Fruit fly (Drosophila melanogaster) whole organism, embryonic: ENCODE results near the gene CG17549.

Source experiments
- Atf-2 ChIP-seq: fragments of 200-800 bp; sonication (Bioruptor generic); optimal IDR thresholded peaks from 2 replicates; lab custom pipeline; 2016; ENCODE audit warnings: missing biosample characterization, missing genetic modification characterization
- Awh ChIP-seq: fragments of 200-800 bp; sonication (Bioruptor generic); IDR thresholded peaks from 2 replicates; pipeline ENCODE4, ENCODE4 v1.3.6; 2022; ENCODE audit warnings: missing biosample characterization, missing genetic modification characterization
- Blimp-1 ChIP-seq: fragments of 200-800 bp; sonication (Bioruptor generic); optimal IDR thresholded peaks from 3 replicates; lab custom pipeline; 2018; ENCODE audit warnings: missing biosample characterization, missing genetic modification characterization, mild to moderate bottlenecking, moderate library complexity, missing genetic modification reagents
- CG10147 ChIP-seq: fragments of 200-800 bp; sonication (Bioruptor generic); optimal IDR thresholded peaks from 2 replicates; lab custom pipeline; 2019; ENCODE audit warnings: missing biosample characterization, mild to moderate bottlenecking, missing genetic modification characterization, moderate library complexity
- CG10431 ChIP-seq: fragments of 200-800 bp; sonication (Bioruptor generic); optimal IDR thresholded peaks from 3 replicates; lab custom pipeline; 2018; ENCODE audit warnings: missing biosample characterization, mild to moderate bottlenecking, missing genetic modification characterization
- CG11504 ChIP-seq: fragments of 200-800 bp; sonication (Bioruptor generic); optimal IDR thresholded peaks from 3 replicates; lab custom pipeline; 2019; ENCODE audit warnings: missing biosample characterization, mild to moderate bottlenecking, missing genetic modification characterization, moderate library complexity
- CG11723 ChIP-seq: fragments of 200-800 bp; sonication (Bioruptor generic); optimal IDR thresholded peaks from 2 replicates; lab custom pipeline; 2017; ENCODE audit warnings: missing biosample characterization, mild to moderate bottlenecking, missing genetic modification characterization
- CG12236 ChIP-seq: fragments of 200-800 bp; sonication (Bioruptor generic); optimal IDR thresholded peaks from 2 replicates; lab custom pipeline; 2016; ENCODE audit warnings: missing biosample characterization, missing genetic modification characterization
- CG12744 ChIP-seq: fragments of 200-800 bp; sonication (Bioruptor generic); optimal IDR thresholded peaks from 2 replicates; lab custom pipeline; 2016; ENCODE audit warnings: missing biosample characterization, missing genetic modification characterization
- CG13287 ChIP-seq: fragments of 200-800 bp; sonication (Bioruptor generic); IDR thresholded peaks from 2 replicates; pipeline ENCODE4 v1.3.6; 2022; ENCODE audit warnings: missing biosample characterization, missing genetic modification characterization; ENCODE audit not compliant: partially characterized antibody
- CG13894 ChIP-seq: fragments of 200-800 bp; sonication (Bioruptor generic); optimal IDR thresholded peaks from 3 replicates; lab custom pipeline; 2018; ENCODE audit warnings: missing biosample characterization, mild to moderate bottlenecking, missing genetic modification characterization, moderate library complexity
- CG16779 ChIP-seq: fragments of 200-800 bp; sonication (Bioruptor generic); IDR thresholded peaks from 2 replicates; pipeline ENCODE4 v1.3.6; 2022; ENCODE audit warnings: missing biosample characterization, missing genetic modification characterization
- CG2875 ChIP-seq: fragments of 200-800 bp; sonication (Bioruptor generic); optimal IDR thresholded peaks from 2 replicates; lab custom pipeline; 2017; ENCODE audit warnings: missing biosample characterization, mild to moderate bottlenecking, missing genetic modification characterization, missing genetic modification reagents
- CG30431 ChIP-seq: fragments of 200-800 bp; sonication (Bioruptor generic); optimal IDR thresholded peaks from 2 replicates; lab custom pipeline; 2017; ENCODE audit warnings: missing biosample characterization, missing genetic modification characterization
- CG33557 ChIP-seq: fragments of 200-800 bp; sonication (Bioruptor generic); optimal IDR thresholded peaks from 2 replicates; lab custom pipeline; 2019; ENCODE audit warnings: missing biosample characterization, mild to moderate bottlenecking, missing genetic modification characterization, moderate library complexity
- CG42726 ChIP-seq: fragments of 200-800 bp; sonication (Bioruptor generic); IDR thresholded peaks from 2 replicates; pipeline ENCODE4 v1.3.6; 2022; ENCODE audit warnings: missing biosample characterization, missing genetic modification characterization; ENCODE audit not compliant: partially characterized antibody
- CG5245 ChIP-seq: fragments of 200-800 bp; sonication (Bioruptor generic); optimal IDR thresholded peaks from 3 replicates; lab custom pipeline; 2016; ENCODE audit warnings: missing biosample characterization, missing genetic modification characterization
- CG6689 ChIP-seq: fragments of 200-800 bp; sonication (Bioruptor generic); IDR thresholded peaks from 2 replicates; pipeline ENCODE4 v1.3.6; 2022; ENCODE audit warnings: missing biosample characterization, missing genetic modification characterization
- CG7357 ChIP-seq: fragments of 200-800 bp; sonication (Bioruptor generic); IDR thresholded peaks from 3 replicates; pipeline ENCODE4 v1.3.6; 2022; ENCODE audit warnings: missing biosample characterization, missing genetic modification characterization
- CG7745 ChIP-seq: fragments of 200-800 bp; sonication (Bioruptor generic); optimal IDR thresholded peaks from 2 replicates; lab custom pipeline; 2018; ENCODE audit warnings: missing biosample characterization, mild to moderate bottlenecking, missing genetic modification characterization, moderate library complexity
- CG8089 ChIP-seq: fragments of 200-800 bp; sonication (Bioruptor generic); optimal IDR thresholded peaks from 3 replicates; lab custom pipeline; 2016; ENCODE audit warnings: missing biosample characterization, missing genetic modification characterization
- CG8290 ChIP-seq, 3 experiments: fragments of 200-800 bp; sonication (Bioruptor generic); optimal IDR thresholded peaks; 2 replicates each; lab custom pipeline; 2016 to 2019; ENCODE audit warnings: missing biosample characterization in 3 of 3, missing genetic modification characterization in 3 of 3, mild to moderate bottlenecking in 2 of 3, moderate library complexity in 1 of 3
- CHES-1-like ChIP-seq: fragments of 200-800 bp; sonication (Bioruptor generic); optimal IDR thresholded peaks from 2 replicates; lab custom pipeline; 2016; ENCODE audit warnings: missing biosample characterization, missing genetic modification characterization
- Chrac-16 ChIP-seq: fragments of 200-800 bp; sonication (Bioruptor generic); optimal IDR thresholded peaks from 3 replicates; lab custom pipeline; 2016; ENCODE audit warnings: missing biosample characterization, missing genetic modification characterization
- CkIIα-i1 ChIP-seq: fragments of 200-800 bp; sonication (Bioruptor generic); IDR thresholded peaks from 2 replicates; pipeline ENCODE4 v1.3.6; 2022; ENCODE audit warnings: missing biosample characterization, missing genetic modification characterization
- Dref ChIP-seq: fragments of 200-800 bp; sonication (Bioruptor generic); IDR thresholded peaks from 2 replicates; pipeline ENCODE4 v1.3.6; 2022; ENCODE audit warnings: missing biosample characterization, missing genetic modification characterization
- Eip74EF ChIP-seq, 2 experiments: fragments of 200-800 bp in 1 of 2; fragments of >200 bp in 1 of 2; sonication (Bioruptor generic) in 1 of 2; optimal IDR thresholded peaks; 2 replicates each; lab custom pipeline; 2017 to 2019; ENCODE audit warnings: missing biosample characterization in 2 of 2, missing genetic modification characterization in 2 of 2, mild to moderate bottlenecking in 1 of 2, moderate library complexity in 1 of 2
- Gsc ChIP-seq: fragments of 200-800 bp; sonication (Bioruptor generic); IDR thresholded peaks from 2 replicates; pipeline ENCODE4 v1.3.6; 2022; ENCODE audit warnings: missing biosample characterization, missing genetic modification characterization
- Hr39 ChIP-seq: fragments of >200 bp; optimal IDR thresholded peaks from 2 replicates; lab custom pipeline; 2017
- Lim3 ChIP-seq: fragments of 200-800 bp; sonication (Bioruptor generic); IDR thresholded peaks from 2 replicates; pipeline ENCODE4 v1.3.6; 2022; ENCODE audit warnings: missing biosample characterization, missing genetic modification characterization
- Mad ChIP-seq: fragments of 200-800 bp; sonication (Bioruptor generic); optimal IDR thresholded peaks from 2 replicates; lab custom pipeline; 2016; ENCODE audit warnings: missing biosample characterization, missing genetic modification characterization
- NFAT ChIP-seq: fragments of 200-800 bp; sonication (Bioruptor generic); IDR thresholded peaks from 2 replicates; pipeline ENCODE4 v1.3.6; 2022; ENCODE audit warnings: missing biosample characterization, missing genetic modification characterization
- Opbp ChIP-seq: fragments of 200-800 bp; sonication (Bioruptor generic); IDR thresholded peaks from 3 replicates; pipeline ENCODE4 v1.3.6; 2022; ENCODE audit warnings: missing biosample characterization, missing genetic modification characterization; ENCODE audit not compliant: partially characterized antibody
- Scr ChIP-seq: fragments of 200-800 bp; sonication (Bioruptor generic); IDR thresholded peaks from 2 replicates; pipeline ENCODE4 v1.3.6; 2022; ENCODE audit warnings: missing biosample characterization, missing genetic modification characterization; ENCODE audit not compliant: partially characterized antibody
- Tbp ChIP-seq: fragments of >200 bp; optimal IDR thresholded peaks from 2 replicates; lab custom pipeline; 2018; ENCODE audit warnings: missing biosample characterization, missing genetic modification characterization
- ase ChIP-seq: fragments of 200-800 bp; sonication (Bioruptor generic); IDR thresholded peaks from 3 replicates; pipeline ENCODE4 v1.3.6; 2022; ENCODE audit warnings: missing biosample characterization, missing genetic modification characterization
- bsh ChIP-seq, 2 experiments: fragments of 200-800 bp; sonication (Bioruptor generic); optimal IDR thresholded peaks; 2 replicates each; lab custom pipeline; 2017 to 2018; ENCODE audit warnings: mild to moderate bottlenecking in 2 of 2, missing biosample characterization in 2 of 2, missing genetic modification characterization in 2 of 2, moderate library complexity in 1 of 2
- chn ChIP-seq: fragments of 200-800 bp; sonication (Bioruptor generic); optimal IDR thresholded peaks from 2 replicates; lab custom pipeline; 2016; ENCODE audit warnings: missing biosample characterization, missing genetic modification characterization
- fd102C ChIP-seq: fragments of 200-800 bp; sonication (Bioruptor generic); optimal IDR thresholded peaks from 2 replicates; lab custom pipeline; 2018; ENCODE audit warnings: missing biosample characterization, mild to moderate bottlenecking, missing genetic modification characterization, moderate library complexity
- ftz-f1 ChIP-seq: fragments of 200-800 bp; sonication (Bioruptor generic); optimal IDR thresholded peaks from 2 replicates; lab custom pipeline; 2016; ENCODE audit warnings: missing biosample characterization, missing genetic modification characterization
- ind ChIP-seq: fragments of 200-800 bp; sonication (Bioruptor generic); optimal IDR thresholded peaks from 3 replicates; lab custom pipeline; 2016; ENCODE audit warnings: missing biosample characterization, missing genetic modification characterization
- insv ChIP-seq, 2 experiments: fragments of 200-800 bp; sonication (Bioruptor generic); optimal IDR thresholded peaks; 3 replicates each; lab custom pipeline; 2016 to 2018; ENCODE audit warnings: missing biosample characterization in 2 of 2, missing genetic modification characterization in 2 of 2
- pita ChIP-seq: fragments of 200-800 bp; sonication (Bioruptor generic); optimal IDR thresholded peaks from 2 replicates; lab custom pipeline; 2017; ENCODE audit warnings: missing biosample characterization, mild to moderate bottlenecking, missing genetic modification characterization
- ro ChIP-seq: fragments of 200-800 bp; sonication (Bioruptor generic); IDR thresholded peaks from 2 replicates; pipeline ENCODE4 v1.3.6; 2022; ENCODE audit warnings: missing biosample characterization, missing genetic modification characterization
- row ChIP-seq: fragments of 200-800 bp; sonication (Bioruptor generic); IDR thresholded peaks from 3 replicates; pipeline ENCODE4 v1.3.6; 2022; ENCODE audit warnings: missing biosample characterization, missing genetic modification characterization
- sd ChIP-seq: fragments of 200-800 bp; sonication (Bioruptor generic); optimal IDR thresholded peaks from 3 replicates; lab custom pipeline; 2018; ENCODE audit warnings: missing biosample characterization, mild to moderate bottlenecking, missing genetic modification characterization, moderate library complexity
- tgo ChIP-seq: fragments of 200-800 bp; sonication (Bioruptor generic); IDR thresholded peaks from 3 replicates; pipeline ENCODE4 v1.3.6; 2022; ENCODE audit warnings: missing biosample characterization, missing genetic modification characterization
- vnd ChIP-seq: fragments of 200-800 bp; sonication (Bioruptor generic); IDR thresholded peaks from 3 replicates; pipeline ENCODE4 v1.3.6; 2022; ENCODE audit warnings: missing biosample characterization, missing genetic modification characterization; ENCODE audit not compliant: partially characterized antibody

The CG17549 gene

dm6 chr2L:19416602-19417497 is 27.0 kb upstream of the CG17549 start, which contains the start of gene Lectin-galC1 (continued):
- TF ChIP-seq fd102C (GFP tag; lab: Kevin White, UChicago) (peak; percentile 72), row (GFP tag; lab: Robert Waterston, UW) (peak; percentile 88), vnd (GFP tag; lab: Robert Waterston, UW) (no peak), Mad (GFP tag; lab: Kevin White, UChicago) (peak; percentile 83), Awh (GFP tag; lab: Robert Waterston, UW) (peak; percentile 92), CG30431 (GFP tag; lab: Kevin White, UChicago) (peak; percentile 80), CG42726 (GFP tag; lab: Robert Waterston, UW) (no peak), ind (GFP tag; lab: Kevin White, UChicago) (peak; percentile 86), CG6689 (peak; percentile 86), pita (no peak), bsh (GFP tag; optimal IDR thresholded peaks at IDR 0.05; lab: Kevin White, UChicago) (peak in 1 of 2 experiments; percentile 93), Blimp-1 (GFP tag; lab: Kevin White, UChicago) (peak; percentile 87), CG10147 (peak; percentile 80), Tbp (no peak), CG5245 (GFP tag; lab: Kevin White, UChicago) (peak; percentile 90), Chrac-16 (GFP tag; lab: Kevin White, UChicago) (peak; percentile 88), CG7745 (peak; percentile 57), NFAT (peak; percentile 59), Eip74EF (GFP tag; optimal IDR thresholded peaks at IDR 0.05; lab: Kevin White, UChicago) (peak in 1 of 2 experiments; percentile 89), Atf-2 (peak; percentile 78), Scr (GFP tag; lab: Robert Waterston, UW) (no peak), Dref (no peak), CG8290 (GFP tag; optimal IDR thresholded peaks at IDR 0.05; lab: Kevin White, UChicago) (peak; percentile 64), CG8290 (tag; optimal IDR thresholded peaks at IDR 0.05; lab: Kevin White, UChicago) (peak in 1 of 2 experiments; percentile 61), Hr39 (lab: Kevin White, UChicago) (no peak), CG12236 (GFP tag; lab: Kevin White, UChicago) (peak; percentile 86), CG13287 (no peak), CG2875 (GFP tag; lab: Kevin White, UChicago) (peak; percentile 86), ro (GFP tag; lab: Robert Waterston, UW) (no peak; the same call in 1 of the 2 replicates), CG7357 (GFP tag; lab: Robert Waterston, UW) (peak; percentile 59; the same call in 2 of the 3 replicates), sd (tag; lab: Kevin White, UChicago) (peak; percentile 81), Opbp (no peak), tgo (GFP tag; lab: Robert Waterston, UW) (peak; percentile 87), ase (GFP tag; lab: Robert Waterston, UW) (no peak; the same call in 1 of the 3 replicates), CG8089 (GFP tag; lab: Kevin White, UChicago) (peak; percentile 89), chn (GFP tag; lab: Kevin White, UChicago) (peak; percentile 87), Gsc (GFP tag; lab: Robert Waterston, UW) (no peak), CG10431 (GFP tag; lab: Kevin White, UChicago) (peak; percentile 47), CG16779 (GFP tag; lab: Robert Waterston, UW) (no peak), CG13894 (tag; lab: Kevin White, UChicago) (no peak), CG11504 (peak; percentile 86), Lim3 (GFP tag; lab: Robert Waterston, UW) (peak; percentile 59; the same call in 1 of the 2 replicates), insv (GFP tag; optimal IDR thresholded peaks at IDR 0.05; lab: Kevin White, UChicago) (peak in 1 of 2 experiments; percentile 16), CHES-1-like (GFP tag; lab: Kevin White, UChicago) (peak; percentile 88), CG12744 (GFP tag; lab: Kevin White, UChicago) (peak; percentile 79), CkIIα-i1 (GFP tag; lab: Robert Waterston, UW) (no peak), CG33557 (GFP tag; lab: Kevin White, UChicago) (peak; percentile 72), ftz-f1 (GFP tag; lab: Kevin White, UChicago) (no peak), CG11723 (GFP tag; lab: Kevin White, UChicago) (peak; percentile 77)
